Worm (Caenorhabditis elegans) whole organism, L1 larva: ENCODE results near the gene K09F5.4.

Source experiments
- alr-1 ChIP-seq: fragments of 200-800 bp; sonication (Bioruptor generic); optimal IDR thresholded peaks from 2 replicates; lab custom pipeline; 2018; ENCODE audit warnings: borderline replicate concordance, mild to moderate bottlenecking, missing genetic modification characterization, missing compliant biosample characterization
- ceh-8 ChIP-seq: fragments of 200-800 bp; sonication (Bioruptor generic); optimal IDR thresholded peaks from 2 replicates; lab custom pipeline; 2018; ENCODE audit warnings: mild to moderate bottlenecking, missing genetic modification characterization, moderate library complexity, missing compliant biosample characterization
- fkh-10 ChIP-seq: sonication (generic microtip); optimal IDR thresholded peaks from 2 replicates; lab custom pipeline; 2017; ENCODE audit warnings: missing biosample characterization, missing genetic modification reagents, missing genetic modification characterization
- fkh-4 ChIP-seq: sonication (generic microtip); optimal IDR thresholded peaks from 2 replicates; lab custom pipeline; 2016; ENCODE audit warnings: missing compliant biosample characterization, missing genetic modification characterization, borderline replicate concordance
- irx-1 ChIP-seq: sonication (generic microtip); optimal IDR thresholded peaks from 2 replicates; lab custom pipeline; 2016; ENCODE audit warnings: missing genetic modification characterization, missing compliant biosample characterization
- lin-13 ChIP-seq: fragments of 150-350 bp; optimal IDR thresholded peaks from 2 replicates; lab custom pipeline; 2014; ENCODE audit warnings: missing biosample characterization, missing genetic modification reagents, missing genetic modification characterization
- lin-39 ChIP-seq: fragments of 150-350 bp; optimal IDR thresholded peaks from 2 replicates; lab custom pipeline; 2014; ENCODE audit warnings: missing biosample characterization, missing genetic modification reagents, missing genetic modification characterization
- lir-3 ChIP-seq: sonication (generic microtip); optimal IDR thresholded peaks from 2 replicates; lab custom pipeline; 2016; ENCODE audit warnings: mild to moderate bottlenecking, missing genetic modification characterization, moderate library complexity, missing compliant biosample characterization; ENCODE audit not compliant: poor library complexity
- pag-3 ChIP-seq: sonication (generic microtip); optimal IDR thresholded peaks from 2 replicates; lab custom pipeline; 2017; ENCODE audit warnings: missing genetic modification characterization, mild to moderate bottlenecking, missing compliant biosample characterization, antibody characterized with exemption, borderline replicate concordance; ENCODE audit not compliant: insufficient read depth
- pqm-1 ChIP-seq: sonication (generic microtip); optimal IDR thresholded peaks from 3 replicates; lab custom pipeline; 2017; ENCODE audit warnings: missing biosample characterization, missing genetic modification characterization
- skn-1 ChIP-seq: fragments of 150-350 bp; optimal IDR thresholded peaks from 2 replicates; lab custom pipeline; 2014; ENCODE audit warnings: missing biosample characterization, missing genetic modification characterization
- swsn-7 ChIP-seq: sonication (generic microtip); optimal IDR thresholded peaks from 2 replicates; lab custom pipeline; 2016; ENCODE audit warnings: missing genetic modification characterization, missing compliant biosample characterization

DNA sequence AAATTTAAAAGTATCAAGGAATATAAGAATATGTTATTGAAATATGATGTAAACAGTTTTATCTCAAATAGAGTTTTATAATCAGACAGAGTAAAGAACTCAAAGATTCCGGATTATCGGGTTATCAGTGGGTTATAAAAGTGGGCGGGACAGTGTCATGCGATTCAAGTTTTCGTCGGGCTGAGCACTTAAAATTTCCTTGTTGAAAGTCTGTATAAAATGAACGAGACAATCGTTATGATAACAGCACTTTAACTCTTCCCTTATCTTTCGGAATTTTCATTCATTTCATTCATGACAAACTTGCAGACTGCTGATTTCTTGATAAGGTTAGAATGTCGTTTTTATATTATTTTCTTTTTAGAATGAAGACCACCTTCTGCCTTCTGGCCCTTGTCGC, 15.1 kb upstream of the K09F5.4 start, which contains the start of gene spp-14:
- TF ChIP-seq ceh-8 (GFP tag; lab: Kevin White, UChicago) (no peak), pqm-1 (tag; lab: Kevin White, UChicago) (no peak), lin-13 (GFP tag; lab: Kevin White, UChicago) (no peak), fkh-10 (GFP tag; lab: Kevin White, UChicago) (no peak), alr-1 (tag; lab: Kevin White, UChicago) (no peak), swsn-7 (tag; lab: Kevin White, UChicago) (no peak), skn-1 (tag; lab: Kevin White, UChicago) (no peak), lir-3 (tag; lab: Kevin White, UChicago) (peak; percentile 19), pag-3 (no peak), lin-39 (tag; lab: Kevin White, UChicago) (no peak), fkh-4 (tag; lab: Kevin White, UChicago) (no peak), irx-1 (tag; lab: Kevin White, UChicago) (no peak)
